Worm (Caenorhabditis elegans): ENCODE measurements around the gene R03H10.5.
A peak's percentile ranks its signal among the peaks of the same experiment; 100 is the strongest.

The R03H10.5 gene

ce11 chrII:4133332-4133731 is 37.1 kb downstream of the R03H10.5 start:
- TF ChIP-seq irx-1 (tag; optimal IDR thresholded peaks at IDR 0.05) (peak; percentile 31), nhr-71 (tag; optimal IDR thresholded peaks at IDR 0.05) (peak; percentile 9), sup-37 (GFP tag; optimal IDR thresholded peaks at IDR 0.05) (no peak), dsc-1 (tag; optimal IDR thresholded peaks at IDR 0.05) (no peak), fkh-10 (GFP tag; optimal IDR thresholded peaks at IDR 0.05) (peak; percentile 98), lin-14 (GFP tag; optimal IDR thresholded peaks at IDR 0.05) (peak; percentile 74), aly-2 (tag; optimal IDR thresholded peaks at IDR 0.05) (no peak), sox-4 (tag; optimal IDR thresholded peaks at IDR 0.05) (no peak), nhr-47 (tag; optimal IDR thresholded peaks at IDR 0.05) (peak; percentile 4)

ce11 chrII:4130074-4130663 is 40.2 kb downstream of the R03H10.5 start:
- peak; percentile 28 for TF ChIP-seq lin-14 (GFP tag; optimal IDR thresholded peaks at IDR 0.05)
- TF ChIP-seq unc-86 (tag; optimal IDR thresholded peaks at IDR 0.05) = peak; percentile 29

- TF ChIP-seq unc-62 (GFP tag; optimal IDR thresholded peaks at IDR 0.05) = no peak
- TF ChIP-seq aly-2 (tag; optimal IDR thresholded peaks at IDR 0.05) = no peak
- TF ChIP-seq fkh-10 (GFP tag; optimal IDR thresholded peaks at IDR 0.05) = no peak
- TF ChIP-seq vab-15 (tag; optimal IDR thresholded peaks at IDR 0.05) = no peak
- no peak for TF ChIP-seq sox-4 (tag; optimal IDR thresholded peaks at IDR 0.05)
- TF ChIP-seq rnt-1 (tag; optimal IDR thresholded peaks at IDR 0.05) = no peak
- TF ChIP-seq jun-1 (tag; optimal IDR thresholded peaks at IDR 0.05) = no peak
- no peak for TF ChIP-seq aha-1 (tag; optimal IDR thresholded peaks at IDR 0.05)
- TF ChIP-seq nhr-12 (tag; optimal IDR thresholded peaks at IDR 0.05) = no peak
- TF ChIP-seq ets-5 (GFP tag; IDR thresholded peaks at IDR 0.05) = no peak
- TF ChIP-seq nhr-11 (tag; optimal IDR thresholded peaks at IDR 0.05) = no peak
- no peak for TF ChIP-seq ceh-63 (GFP tag; optimal IDR thresholded peaks at IDR 0.05)
These were observed 41.0 kb downstream of the R03H10.5 start for ce11 chrII:4129450-4129849.

- TF ChIP-seq aha-1 (tag; optimal IDR thresholded peaks at IDR 0.05) = no peak
- TF ChIP-seq ets-5 (GFP tag; IDR thresholded peaks at IDR 0.05) = no peak
- no peak for TF ChIP-seq tbx-2 (tag; optimal IDR thresholded peaks at IDR 0.05)
- no peak for TF ChIP-seq tlp-1 (tag; optimal IDR thresholded peaks at IDR 0.05)
- no peak for TF ChIP-seq unc-130 (tag; optimal IDR thresholded peaks at IDR 0.05)
These were observed 45.2 kb downstream of the R03H10.5 start for ce11 chrII:4125239-4125638.

ce11 chrII:4122899-4123298 is 47.5 kb downstream of the R03H10.5 start:
- TF ChIP-seq xbp-1 (tag; optimal IDR thresholded peaks at IDR 0.05) = no peak
- no peak for TF ChIP-seq fkh-8 (tag; optimal IDR thresholded peaks at IDR 0.05)
- no peak for TF ChIP-seq ceh-8 (GFP tag; optimal IDR thresholded peaks at IDR 0.05)
- TF ChIP-seq unc-98 (GFP tag; IDR thresholded peaks at IDR 0.05) = no peak
- no peak for TF ChIP-seq blmp-1 (tag; optimal IDR thresholded peaks at IDR 0.05)
- no peak for TF ChIP-seq lir-3 (tag; optimal IDR thresholded peaks at IDR 0.05; ENCODE audit: poor library complexity)
- no peak for TF ChIP-seq sup-37 (GFP tag; optimal IDR thresholded peaks at IDR 0.05)
- TF ChIP-seq lin-14 (GFP tag; optimal IDR thresholded peaks at IDR 0.05) = no peak
- no peak for TF ChIP-seq ets-5 (GFP tag; IDR thresholded peaks at IDR 0.05)
- TF ChIP-seq nhr-237 (tag; optimal IDR thresholded peaks at IDR 0.05) = no peak
- TF ChIP-seq nhr-71 (tag; optimal IDR thresholded peaks at IDR 0.05) = no peak
- TF ChIP-seq swsn-7 (tag; optimal IDR thresholded peaks at IDR 0.05) = no peak
- no peak for TF ChIP-seq lin-35 (GFP tag; optimal IDR thresholded peaks at IDR 0.05)
- TF ChIP-seq snpc-4 (tag; optimal IDR thresholded peaks at IDR 0.05) = no peak
- TF ChIP-seq ceh-88 (GFP tag; IDR thresholded peaks at IDR 0.05) = no peak
- TF ChIP-seq dsc-1 (tag; optimal IDR thresholded peaks at IDR 0.05) = no peak
- TF ChIP-seq hlh-4 (tag; optimal IDR thresholded peaks at IDR 0.05) = no peak
- no peak for TF ChIP-seq pqm-1 (tag; optimal IDR thresholded peaks at IDR 0.05)

All from whole organism, L1 larva.